Comparison of ENCODE assay signal across 5 worm cellular contexts in the genomic region with DNA sequence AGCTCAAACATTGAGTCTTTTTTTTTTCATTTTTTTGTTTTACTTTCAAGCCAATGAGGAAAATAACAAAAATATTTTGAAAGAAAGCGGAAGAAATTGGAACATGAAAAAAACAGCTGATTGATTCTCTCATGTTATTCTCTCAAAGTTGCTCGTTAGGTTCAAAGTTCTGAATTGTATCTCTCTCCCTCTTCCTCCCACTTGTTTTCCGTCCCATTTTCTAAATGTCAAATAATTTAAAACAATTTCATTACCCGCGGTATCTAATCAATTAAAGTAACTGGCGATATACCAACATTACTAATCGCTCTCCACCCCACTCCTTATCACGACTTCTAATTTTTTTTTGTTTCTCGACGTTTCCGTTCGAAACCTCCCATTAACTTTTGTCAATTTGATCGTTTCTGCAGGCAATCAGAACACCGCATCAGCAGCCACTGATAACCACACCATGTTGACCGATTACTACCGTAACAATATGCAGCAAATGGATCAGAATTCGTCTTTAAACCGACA.
TF ChIP-seq lines count a peak whose summit lies in the region.

No protein-coding gene starts in this region.

TF ChIP-seq in whole organism, L1 larva, 84 proteins besides CTCF, POLR2A, EP300 and RAD21 (continues in another document):
- TF ChIP-seq lin-15B (tag; optimal IDR thresholded peaks at IDR 0.05; lab: Kevin White, UChicago): no peak
- peak; percentile 14 for TF ChIP-seq nhr-19 (GFP tag; conservative IDR thresholded peaks at IDR 0.05; lab: Robert Waterston, UW)
- TF ChIP-seq dsc-1 (tag; optimal IDR thresholded peaks at IDR 0.05; lab: Kevin White, UChicago): no peak
- TF ChIP-seq mab-9 (GFP tag; IDR thresholded peaks at IDR 0.05; lab: Robert Waterston, UW): no peak
- TF ChIP-seq lin-35 (GFP tag; optimal IDR thresholded peaks at IDR 0.05; lab: Kevin White, UChicago): no peak
- no peak for TF ChIP-seq vab-15 (tag; optimal IDR thresholded peaks at IDR 0.05; lab: Kevin White, UChicago)
- TF ChIP-seq ama-1 (optimal IDR thresholded peaks at IDR 0.05; lab: Kevin White, UChicago): no peak
- TF ChIP-seq skn-1 (tag; optimal IDR thresholded peaks at IDR 0.05; lab: Kevin White, UChicago): no peak
- no peak for TF ChIP-seq zag-1 (tag; optimal IDR thresholded peaks at IDR 0.05; lab: Kevin White, UChicago)
- TF ChIP-seq elt-3 (tag; optimal IDR thresholded peaks at IDR 0.05; lab: Kevin White, UChicago): peak in 4 of 6 experiments; percentile 5 to 77 (median 48)
- no peak for TF ChIP-seq blmp-1 (tag; optimal IDR thresholded peaks at IDR 0.05; lab: Kevin White, UChicago)
- no peak for TF ChIP-seq isw-1 (GFP tag; IDR thresholded peaks at IDR 0.05; lab: Robert Waterston, UW)
- TF ChIP-seq ceh-82 (tag; optimal IDR thresholded peaks at IDR 0.05; lab: Kevin White, UChicago): no peak
- no peak for TF ChIP-seq ceh-63 (GFP tag; optimal IDR thresholded peaks at IDR 0.05; lab: Kevin White, UChicago)
- no peak for TF ChIP-seq mdl-1 (tag; optimal IDR thresholded peaks at IDR 0.05; lab: Kevin White, UChicago)
- no peak for TF ChIP-seq irx-1 (tag; optimal IDR thresholded peaks at IDR 0.05; lab: Kevin White, UChicago)
- peak; percentile 57 for TF ChIP-seq nhr-85 (tag; lab: Kevin White, UChicago)
- TF ChIP-seq snu-23 (GFP tag; optimal IDR thresholded peaks at IDR 0.05; lab: Kevin White, UChicago): no peak

TF ChIP-seq in whole organism, L2 larva, 48 proteins besides CTCF, POLR2A, EP300 and RAD21:
- TF ChIP-seq unc-62 (GFP tag; optimal IDR thresholded peaks at IDR 0.05; lab: Kevin White, UChicago): no peak
- peak; percentile 5 for TF ChIP-seq nhr-21 (tag; optimal IDR thresholded peaks at IDR 0.05; lab: Kevin White, UChicago)
- TF ChIP-seq sem-4 (tag; optimal IDR thresholded peaks at IDR 0.05; lab: Kevin White, UChicago): peak; percentile 10
- TF ChIP-seq sma-9 (GFP tag; optimal IDR thresholded peaks at IDR 0.05; lab: Kevin White, UChicago): peak; percentile 64
- TF ChIP-seq sma-9 (tag; optimal IDR thresholded peaks at IDR 0.05; lab: Kevin White, UChicago): no peak
- TF ChIP-seq ceh-16 (tag; optimal IDR thresholded peaks at IDR 0.05; lab: Kevin White, UChicago): no peak
- TF ChIP-seq ztf-11 (tag; optimal IDR thresholded peaks at IDR 0.05; lab: Kevin White, UChicago): no peak
- TF ChIP-seq elt-1 (tag; optimal IDR thresholded peaks at IDR 0.05; lab: Kevin White, UChicago): no peak
- no peak for TF ChIP-seq nhr-12 (tag; optimal IDR thresholded peaks at IDR 0.05; lab: Kevin White, UChicago)
- no peak for TF ChIP-seq egl-27 (tag; optimal IDR thresholded peaks at IDR 0.05; lab: Kevin White, UChicago)
- no peak for TF ChIP-seq ztf-1 (GFP tag; conservative IDR thresholded peaks at IDR 0.05; lab: Robert Waterston, UW)
- no peak for TF ChIP-seq ZK546.5 (tag; optimal IDR thresholded peaks at IDR 0.05; lab: Kevin White, UChicago)
- TF ChIP-seq lin-11 (tag; optimal IDR thresholded peaks at IDR 0.05; lab: Kevin White, UChicago): no peak
- no peak for TF ChIP-seq nhr-23 (tag; optimal IDR thresholded peaks at IDR 0.05; lab: Kevin White, UChicago)
- TF ChIP-seq sma-3 (GFP tag; optimal IDR thresholded peaks at IDR 0.05; lab: Kevin White, UChicago): peak; percentile 6

TF ChIP-seq in whole organism, L3 larva, 47 proteins besides CTCF, POLR2A, EP300 and RAD21:
- peak; percentile 28 for TF ChIP-seq elt-2 (tag; optimal IDR thresholded peaks at IDR 0.05; lab: Kevin White, UChicago)
- peak in 2 of 3 experiments; percentile 22 to 32 for TF ChIP-seq elt-3 (tag; optimal IDR thresholded peaks at IDR 0.05; lab: Kevin White, UChicago)
- peak; percentile 10 for TF ChIP-seq nhr-23 (tag; optimal IDR thresholded peaks at IDR 0.05; lab: Kevin White, UChicago)
- no peak for TF ChIP-seq unc-39 (tag; optimal IDR thresholded peaks at IDR 0.05; lab: Kevin White, UChicago)

TF ChIP-seq in whole organism, L4 larva, 104 proteins besides CTCF, POLR2A, EP300 and RAD21:
- TF ChIP-seq lim-7 (GFP tag; IDR thresholded peaks at IDR 0.05; lab: Robert Waterston, UW) (no peak), daf-16 (GFP tag; optimal IDR thresholded peaks at IDR 0.05; lab: Kevin White, UChicago) (no peak), daf-16 (tag; optimal IDR thresholded peaks at IDR 0.05; lab: Kevin White, UChicago) (peak; percentile 7), T20F7.1 (GFP tag; optimal IDR thresholded peaks at IDR 0.05; lab: Kevin White, UChicago) (peak; percentile 20), dmd-6 (GFP tag; IDR thresholded peaks at IDR 0.05; lab: Robert Waterston, UW) (0 out of 2 replicates have a peak, but pooled peaks have one; percentile 6), daf-19 (GFP tag; conservative IDR thresholded peaks at IDR 0.05; lab: Robert Waterston, UW) (no peak), nhr-28 (tag; optimal IDR thresholded peaks at IDR 0.05; lab: Kevin White, UChicago) (peak; percentile 19)
TF ChIP-seq in whole organism, L4 larva: peak in this region for 4.

TF ChIP-seq in whole organism, late embryonic, 69 proteins besides CTCF, POLR2A, EP300 and RAD21:
- TF ChIP-seq sdc-2 (tag; optimal IDR thresholded peaks at IDR 0.05; lab: Kevin White, UChicago): no peak
- peak; percentile 54 for TF ChIP-seq elt-2 (tag; optimal IDR thresholded peaks at IDR 0.05; lab: Kevin White, UChicago)

Comparison
In these comparisons a context has a peak if more than half of its experiments do, and no peak if none do; other contexts are left out.
1. Of the 29 proteins assayed by ChIP-seq in both whole organism, L4 larva and whole organism, L1 larva: peak only in whole organism, L4 larva: nhr-28; only in whole organism, L1 larva: mep-1; in both: none; in neither: 27.